Worm (Caenorhabditis elegans) whole organism, young adult: ENCODE data around the gene mab-3.

Source experiments
- B0035.1 ChIP-seq: sonication (generic microtip); optimal IDR thresholded peaks from 2 replicates; lab custom pipeline; 2016; ENCODE audit warnings: missing genetic modification characterization, mild to moderate bottlenecking, missing compliant biosample characterization, missing genotype, missing genetic modification reagents
- K11D2.4 ChIP-seq: fragments of 200-800 bp; sonication (Bioruptor generic); IDR thresholded peaks from 2 replicates; pipeline ENCODE4 v1.3.6; 2022; ENCODE audit warnings: missing genetic modification reagents, missing genetic modification characterization, missing compliant biosample characterization
- Y53G8AR.9 ChIP-seq: fragments of 200-800 bp; sonication (Bioruptor generic); conservative IDR thresholded peaks from 2 replicates; pipeline ENCODE4 v1.3.6; 2022; ENCODE audit warnings: missing genetic modification reagents, missing genetic modification characterization, missing compliant biosample characterization
- akir-1 ChIP-seq: fragments of 200-800 bp; sonication (Bioruptor generic); optimal IDR thresholded peaks from 2 replicates; lab custom pipeline; 2018; ENCODE audit warnings: mild to moderate bottlenecking, missing genetic modification characterization, moderate library complexity, missing compliant biosample characterization
- ama-1 ChIP-seq, 3 experiments: fragments of 150-350 bp in 1 of 3; sonication (generic microtip) in 2 of 3; optimal IDR thresholded peaks; 2 replicates each; lab custom pipeline; 2014 to 2018; ENCODE audit warnings: missing biosample characterization in 2 of 3, missing genetic modification characterization in 2 of 3, missing genetic modification reagents in 2 of 3
- aptf-2 ChIP-seq: fragments of 200-800 bp; sonication (Bioruptor generic); conservative IDR thresholded peaks from 2 replicates; pipeline ENCODE4 v1.3.6; 2022; ENCODE audit warnings: missing genetic modification reagents, missing genetic modification characterization, missing compliant biosample characterization
- ccch-3 ChIP-seq: fragments of 200-800 bp; sonication (Bioruptor generic); optimal IDR thresholded peaks from 2 replicates; lab custom pipeline; 2018; ENCODE audit warnings: mild to moderate bottlenecking, missing genetic modification characterization, missing compliant biosample characterization
- egrh-3 ChIP-seq: fragments of 200-800 bp; sonication (Bioruptor generic); IDR thresholded peaks from 2 replicates; pipeline ENCODE4 v1.3.6; 2022; ENCODE audit warnings: missing genetic modification reagents, missing genetic modification characterization, missing compliant biosample characterization
- gei-17 ChIP-seq: fragments of 200-800 bp; sonication (Bioruptor generic); optimal IDR thresholded peaks from 2 replicates; lab custom pipeline; 2018; ENCODE audit warnings: mild to moderate bottlenecking, missing genetic modification characterization, missing compliant biosample characterization
- pbrm-1 ChIP-seq: fragments of 200-800 bp; sonication (Bioruptor generic); IDR thresholded peaks from 2 replicates; pipeline ENCODE4 v1.3.6; 2022; ENCODE audit warnings: missing genetic modification reagents, missing genetic modification characterization, missing compliant biosample characterization
- rpc-1 ChIP-seq, 2 experiments: fragments of 150-350 bp in 1 of 2; sonication (generic microtip) in 1 of 2; optimal IDR thresholded peaks; 2 replicates each; lab custom pipeline; 2014 to 2018; ENCODE audit warnings: missing biosample characterization in 1 of 2, missing genetic modification characterization in 1 of 2, missing genetic modification reagents in 1 of 2, missing genotype in 1 of 2
- snpc-4 ChIP-seq, 5 experiments: fragments of 150-350 bp in 1 of 5; sonication (generic microtip) in 4 of 5; optimal IDR thresholded peaks; 2 replicates each; lab custom pipeline; 2014 to 2018; ENCODE audit warnings: missing genetic modification characterization in 5 of 5, missing biosample characterization in 3 of 5, antibody characterized with exemption in 2 of 5, mild to moderate bottlenecking in 2 of 5, missing compliant biosample characterization in 2 of 5, missing genotype in 2 of 5, moderate library complexity in 2 of 5, missing genetic modification reagents in 1 of 5
- unc-62 ChIP-seq: fragments of 150-350 bp; optimal IDR thresholded peaks from 2 replicates; lab custom pipeline; 2014; ENCODE audit warnings: missing biosample characterization, missing genetic modification reagents, missing genetic modification characterization

DNA sequence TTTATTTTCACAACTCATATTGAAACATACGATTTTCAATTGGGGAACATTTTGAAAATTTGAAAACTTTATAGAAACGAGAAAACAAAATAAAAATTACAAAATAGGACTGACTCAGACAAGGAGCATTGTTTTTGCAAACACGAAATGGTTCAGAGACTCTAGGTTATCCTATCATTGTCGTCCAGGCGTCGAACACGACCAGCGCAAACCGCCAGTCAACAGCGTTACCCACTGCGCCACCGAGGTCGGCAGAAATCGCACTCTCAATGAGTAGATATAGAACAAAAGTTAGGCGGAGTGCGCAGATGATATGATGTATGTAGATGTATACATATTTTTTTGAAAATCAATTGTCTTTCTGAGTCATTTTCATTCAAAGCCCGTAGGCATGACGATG, 42.7 kb downstream of the mab-3 start:
- TF ChIP-seq K11D2.4 (GFP tag; lab: Robert Waterston, UW) = peak; percentile 42; the same call in 1 of the 2 replicates
- peak; percentile 95 for TF ChIP-seq rpc-1 (optimal IDR thresholded peaks at IDR 0.05; lab: Kevin White, UChicago)
- peak; percentile 91 for TF ChIP-seq rpc-1 (tag; optimal IDR thresholded peaks at IDR 0.05; lab: Kevin White, UChicago)
- TF ChIP-seq B0035.1 (tag; lab: Kevin White, UChicago) = peak; percentile 41
- TF ChIP-seq akir-1 (GFP tag; lab: Kevin White, UChicago) = peak; percentile 10
- peak; percentile 74 for TF ChIP-seq snpc-4 (GFP tag; optimal IDR thresholded peaks at IDR 0.05; lab: Kevin White, UChicago)
- peak in 3 of 4 experiments; percentile 10 to 78 (median 74) for TF ChIP-seq snpc-4 (tag; optimal IDR thresholded peaks at IDR 0.05; lab: Kevin White, UChicago)
- no peak for TF ChIP-seq ccch-3
- TF ChIP-seq egrh-3 (GFP tag; lab: Robert Waterston, UW) = peak; percentile 48
- TF ChIP-seq gei-17 (GFP tag; lab: Kevin White, UChicago) = no peak
- TF ChIP-seq aptf-2 = no peak
- no peak for TF ChIP-seq unc-62
- TF ChIP-seq pbrm-1 = peak; percentile 64; the same call in 1 of the 2 replicates
- no peak for TF ChIP-seq ama-1 (optimal IDR thresholded peaks at IDR 0.05; lab: Kevin White, UChicago)
- TF ChIP-seq ama-1 (GFP tag; optimal IDR thresholded peaks at IDR 0.05; lab: Kevin White, UChicago) = peak; percentile 87 to 89
- 0 out of 2 replicates have a peak, but pooled peaks have one; percentile 36 for TF ChIP-seq Y53G8AR.9
